Worm (Caenorhabditis elegans) whole organism, mixed stage, embryonic: ENCODE results near the gene C36A4.10.

ENCODE experiments used
- ceh-39 ChIP-seq: fragments of 150-350 bp; optimal IDR thresholded peaks from 2 replicates; lab custom pipeline; 2014; ENCODE audit warnings: missing biosample characterization, missing genetic modification characterization
- elt-3 ChIP-seq: fragments of 150-350 bp; optimal IDR thresholded peaks from 2 replicates; lab custom pipeline; 2014; ENCODE audit warnings: missing biosample characterization, missing genetic modification characterization
- ham-2 ChIP-seq: fragments of 200-800 bp; sonication (Bioruptor generic); optimal IDR thresholded peaks from 2 replicates; lab custom pipeline; 2018; ENCODE audit warnings: mild to moderate bottlenecking, missing genetic modification characterization, missing compliant biosample characterization
- lsy-2 ChIP-seq: fragments of 150-350 bp; optimal IDR thresholded peaks from 2 replicates; lab custom pipeline; 2014; ENCODE audit warnings: missing biosample characterization, missing genetic modification characterization
- nhr-28 ChIP-seq: fragments of 150-350 bp; optimal IDR thresholded peaks from 2 replicates; lab custom pipeline; 2014; ENCODE audit warnings: missing biosample characterization, missing genetic modification characterization
- snpc-4 ChIP-seq: fragments of 150-350 bp; optimal IDR thresholded peaks from 2 replicates; lab custom pipeline; 2014; ENCODE audit warnings: missing biosample characterization, missing genetic modification characterization
- unc-62 ChIP-seq: fragments of 150-350 bp; optimal IDR thresholded peaks from 2 replicates; lab custom pipeline; 2014; ENCODE audit warnings: missing biosample characterization, missing genetic modification reagents, missing genetic modification characterization

DNA sequence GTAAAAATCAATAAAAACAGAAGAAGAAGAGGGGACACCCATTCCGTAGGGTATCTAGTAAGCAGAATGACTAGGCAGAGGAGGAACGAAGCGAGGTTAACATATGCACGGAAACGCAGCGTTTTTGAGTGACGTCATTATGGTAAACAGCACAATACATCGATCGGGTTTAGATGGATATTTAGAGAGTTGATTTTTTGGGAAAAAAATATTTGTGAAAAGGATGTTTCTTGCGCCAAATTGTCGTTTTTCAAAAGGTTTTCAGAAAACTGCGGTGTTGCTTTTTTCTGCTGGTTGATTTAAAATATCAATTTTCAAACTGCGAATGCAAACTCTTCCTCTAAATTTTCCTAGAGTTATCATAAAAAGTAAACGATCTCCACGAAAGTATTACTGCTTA, at the start of gene C36A4.10:
- no peak for TF ChIP-seq snpc-4 (tag; lab: Kevin White, UChicago)
- TF ChIP-seq elt-3 (tag; lab: Kevin White, UChicago) = no peak
- TF ChIP-seq unc-62 = no peak
- no peak for TF ChIP-seq lsy-2 (tag; lab: Kevin White, UChicago)
- TF ChIP-seq ceh-39 = no peak
- TF ChIP-seq ham-2 (GFP tag; lab: Kevin White, UChicago) = no peak
- TF ChIP-seq nhr-28 (tag; lab: Kevin White, UChicago) = no peak
